Fruit fly (Drosophila melanogaster): ENCODE results near the gene ND-B16.6.

- TF ChIP-seq dmrt93B (GFP tag; optimal IDR thresholded peaks at IDR 0.05) (no peak), h (GFP tag; optimal IDR thresholded peaks at IDR 0.05) (no peak), ey (GFP tag; optimal IDR thresholded peaks at IDR 0.05) (no peak), woc (GFP tag; optimal IDR thresholded peaks at IDR 0.05) (no peak), CrebA (GFP tag; optimal IDR thresholded peaks at IDR 0.05; ENCODE audit: borderline replicate concordance) (no peak), psq (GFP tag; optimal IDR thresholded peaks at IDR 0.05) (no peak), Abd-B (GFP tag; optimal IDR thresholded peaks at IDR 0.05) (no peak)
Measured at dm6 chrX:6315583-6315982, 34.6 kb downstream of the ND-B16.6 start.

Measured in whole organism, wandering third instar larva.